Fruit fly (Drosophila melanogaster): Measurements from ENCODE around the gene CG5274.
A peak's percentile ranks its signal among the peaks of the same experiment; 100 is the strongest.

The CG5274 gene

DNA sequence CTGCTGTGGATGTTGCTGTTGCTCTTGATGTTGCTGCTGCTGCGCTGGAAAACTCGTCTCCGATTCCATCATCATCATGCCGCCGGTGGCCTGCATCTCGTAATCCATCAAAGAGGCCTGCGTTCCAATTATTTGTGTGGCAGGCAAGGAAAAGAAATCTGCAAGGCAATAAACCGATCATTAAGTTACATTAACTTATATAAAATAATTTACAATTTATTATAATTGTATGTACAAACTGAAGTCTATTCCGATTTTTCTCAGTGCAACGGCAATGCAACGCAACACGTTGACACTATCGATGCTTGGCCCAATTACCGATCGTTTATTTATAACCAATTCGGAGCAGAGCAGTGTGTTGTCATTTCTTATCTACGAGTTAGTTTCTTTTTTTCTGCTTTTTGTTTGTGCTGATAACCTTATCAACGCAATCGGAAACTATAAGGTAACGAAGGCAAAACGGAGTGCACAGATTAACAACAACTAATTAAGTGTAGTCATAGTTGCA lies 43.6 kb upstream of the CG5274 start (continued):
- TF ChIP-seq CG34422 (GFP tag; IDR thresholded peaks at IDR 0.05) (peak; percentile 63; the same call in 2 of the 3 replicates), CG8359 (GFP tag; optimal IDR thresholded peaks at IDR 0.05; ENCODE audit: borderline replicate concordance) (peak; percentile 5), CG2199 (GFP tag; IDR thresholded peaks at IDR 0.05) (peak; percentile 85; the same call in 1 of the 3 replicates), Xbp1 (GFP tag; optimal IDR thresholded peaks at IDR 0.05) (peak; percentile 54), CG4328 (GFP tag; optimal IDR thresholded peaks at IDR 0.05) (peak; percentile 18), GATAe (GFP tag; conservative IDR thresholded peaks at IDR 0.05) (0 out of 2 replicates have a peak, but pooled peaks have one; percentile 21), CG1602 (GFP tag; optimal IDR thresholded peaks at IDR 0.05) (peak; percentile 8), ap (GFP tag; IDR thresholded peaks at IDR 0.05) (peak; percentile 26; the same call in 1 of the 2 replicates), slou (GFP tag; optimal IDR thresholded peaks at IDR 0.05) (no peak), esg (GFP tag; conservative IDR thresholded peaks at IDR 0.05) (peak; percentile 22; the same call in 1 of the 2 replicates), mirr (GFP tag; optimal IDR thresholded peaks at IDR 0.05) (peak; percentile 48), CG3838 (GFP tag; optimal IDR thresholded peaks at IDR 0.05) (no peak), Sox100B (GFP tag; optimal IDR thresholded peaks at IDR 0.05) (peak; percentile 44), unpg (GFP tag; optimal IDR thresholded peaks at IDR 0.05) (peak; percentile 65), sqz (GFP tag; optimal IDR thresholded peaks at IDR 0.05) (peak; percentile 64), Hmx (GFP tag; optimal IDR thresholded peaks at IDR 0.05) (no peak), sens (GFP tag) (peak; percentile 26), zfh1 (GFP tag; IDR thresholded peaks at IDR 0.05) (peak; percentile 65; the same call in 1 of the 3 replicates), tll (GFP tag; optimal IDR thresholded peaks at IDR 0.05) (no peak), CG7556 (GFP tag; optimal IDR thresholded peaks at IDR 0.05) (peak; percentile 40), CG12391 (tag; optimal IDR thresholded peaks at IDR 0.05) (peak; percentile 35), sob (GFP tag; IDR thresholded peaks at IDR 0.05) (peak; percentile 52), pros (GFP tag; optimal IDR thresholded peaks at IDR 0.05) (no peak), Vsx1 (GFP tag; optimal IDR thresholded peaks at IDR 0.05) (peak; percentile 55), Dref (GFP tag; IDR thresholded peaks at IDR 0.05) (no peak), CG12104 (GFP tag; optimal IDR thresholded peaks at IDR 0.05) (peak; percentile 49), Adf1 (GFP tag; IDR thresholded peaks at IDR 0.05) (no peak), Hmr (GFP tag; optimal IDR thresholded peaks at IDR 0.05) (peak; percentile 42), CG11696 (GFP tag; IDR thresholded peaks at IDR 0.05) (peak; percentile 26; the same call in 1 of the 2 replicates), gsb (GFP tag; IDR thresholded peaks at IDR 0.05) (no peak), salm (tag; optimal IDR thresholded peaks at IDR 0.05) (peak; percentile 32), CG15073 (GFP tag; optimal IDR thresholded peaks at IDR 0.05) (no peak), hkb (optimal IDR thresholded peaks at IDR 0.05) (no peak), hkb (GFP tag; IDR thresholded peaks at IDR 0.05) (peak; percentile 84), stc (GFP tag; IDR thresholded peaks at IDR 0.05) (peak; percentile 60), ac (GFP tag; optimal IDR thresholded peaks at IDR 0.05) (peak; percentile 30), CG17385 (GFP tag; optimal IDR thresholded peaks at IDR 0.05) (peak; percentile 39), HLH4C (GFP tag; IDR thresholded peaks at IDR 0.05; ENCODE audit: partially characterized antibody) (no peak), Atf3 (GFP tag; optimal IDR thresholded peaks at IDR 0.05) (no peak), gsb-n (tag; optimal IDR thresholded peaks at IDR 0.05) (peak; percentile 42), Ptx1 (GFP tag; IDR thresholded peaks at IDR 0.05) (peak; percentile 12; the same call in 1 of the 2 replicates), seq (GFP tag; IDR thresholded peaks at IDR 0.05) (peak; percentile 69), CG31441 (GFP tag; IDR thresholded peaks at IDR 0.05) (peak; percentile 63; the same call in 1 of the 2 replicates), CG14014 (GFP tag; IDR thresholded peaks at IDR 0.05) (peak; percentile 58; the same call in 1 of the 2 replicates), CG17829 (tag; optimal IDR thresholded peaks at IDR 0.05) (peak; percentile 48), CG8388 (GFP tag; optimal IDR thresholded peaks at IDR 0.05) (peak; percentile 42), CG9797 (GFP tag; optimal IDR thresholded peaks at IDR 0.05) (no peak), CG6254 (GFP tag; optimal IDR thresholded peaks at IDR 0.05) (peak; percentile 71), CG30403 (GFP tag; optimal IDR thresholded peaks at IDR 0.05) (peak; percentile 4), CG10147 (GFP tag; optimal IDR thresholded peaks at IDR 0.05) (peak; percentile 23)

Data from whole organism, embryonic.